Worm (Caenorhabditis elegans) whole organism, early embryonic: Measurements from ENCODE around the gene C34H4.2.

Source experiments
- B0310.2 ChIP-seq: sonication (generic microtip); optimal IDR thresholded peaks from 2 replicates; lab custom pipeline; 2016; ENCODE audit warnings: mild to moderate bottlenecking, missing genetic modification characterization, missing compliant biosample characterization
- F13C5.2 ChIP-seq: sonication (generic microtip); optimal IDR thresholded peaks from 2 replicates; lab custom pipeline; 2017; ENCODE audit warnings: mild to moderate bottlenecking, missing genetic modification characterization, inconsistent platforms, missing compliant biosample characterization
- aly-1 ChIP-seq: sonication (generic microtip); optimal IDR thresholded peaks from 2 replicates; lab custom pipeline; 2016; ENCODE audit warnings: missing genetic modification characterization, missing compliant biosample characterization
- ama-1 ChIP-seq: fragments of 150-350 bp; optimal IDR thresholded peaks from 2 replicates; lab custom pipeline; 2014
- ceh-13 ChIP-seq: fragments of 200-800 bp; sonication (Bioruptor generic); optimal IDR thresholded peaks from 2 replicates; lab custom pipeline; 2018; ENCODE audit warnings: mild to moderate bottlenecking, missing genetic modification characterization, missing compliant biosample characterization
- ceh-36 ChIP-seq: sonication (generic microtip); optimal IDR thresholded peaks from 2 replicates; lab custom pipeline; 2016; ENCODE audit warnings: missing genetic modification characterization, inconsistent platforms, missing compliant biosample characterization
- ets-7 ChIP-seq: sonication (generic microtip); optimal IDR thresholded peaks from 2 replicates; lab custom pipeline; 2016; ENCODE audit warnings: missing genotype, missing genetic modification characterization, missing compliant biosample characterization
- flt-1 ChIP-seq: fragments of 200-800 bp; sonication (Bioruptor generic); IDR thresholded peaks from 2 replicates; pipeline ENCODE4 v1.3.6; 2022; ENCODE audit warnings: missing genetic modification characterization, missing compliant biosample characterization
- hmbx-1 ChIP-seq: sonication (generic microtip); optimal IDR thresholded peaks from 2 replicates; lab custom pipeline; 2016; ENCODE audit warnings: mild to moderate bottlenecking, missing genetic modification characterization, missing compliant biosample characterization
- hmg-4 ChIP-seq: fragments of 200-800 bp; sonication (Bioruptor generic); optimal IDR thresholded peaks from 2 replicates; lab custom pipeline; 2018; ENCODE audit warnings: mild to moderate bottlenecking, missing genetic modification characterization, missing compliant biosample characterization
- hnd-1 ChIP-seq: sonication (generic microtip); optimal IDR thresholded peaks from 2 replicates; lab custom pipeline; 2016; ENCODE audit warnings: missing genetic modification characterization, missing compliant biosample characterization
- pes-1 ChIP-seq: fragments of 200-800 bp; sonication (Bioruptor generic); IDR thresholded peaks from 2 replicates; pipeline ENCODE4 v1.3.6; 2022; ENCODE audit warnings: missing genetic modification reagents, missing genetic modification characterization, missing compliant biosample characterization
- scrt-1 ChIP-seq: fragments of 200-800 bp; sonication (Bioruptor generic); IDR thresholded peaks from 2 replicates; pipeline ENCODE4 v1.3.6; 2022; ENCODE audit warnings: missing genetic modification characterization, missing compliant biosample characterization
- sea-1 ChIP-seq: fragments of 200-800 bp; sonication (Bioruptor generic); conservative IDR thresholded peaks from 2 replicates; pipeline ENCODE4 v1.3.6; 2022; ENCODE audit warnings: missing genetic modification characterization, missing compliant biosample characterization
- tbx-11 ChIP-seq: fragments of 200-800 bp; sonication (Bioruptor generic); IDR thresholded peaks from 2 replicates; pipeline ENCODE4 v1.3.6; 2022; ENCODE audit warnings: missing genetic modification characterization, missing compliant biosample characterization
- tbx-37 ChIP-seq: fragments of 200-800 bp; sonication (Bioruptor generic); conservative IDR thresholded peaks from 2 replicates; pipeline ENCODE4 v1.3.6; 2022; ENCODE audit warnings: missing genetic modification reagents, missing genetic modification characterization, missing compliant biosample characterization
- tra-4 ChIP-seq: sonication (generic microtip); optimal IDR thresholded peaks from 2 replicates; lab custom pipeline; 2017; ENCODE audit warnings: missing genetic modification characterization, missing compliant biosample characterization

Gene C34H4.2

DNA sequence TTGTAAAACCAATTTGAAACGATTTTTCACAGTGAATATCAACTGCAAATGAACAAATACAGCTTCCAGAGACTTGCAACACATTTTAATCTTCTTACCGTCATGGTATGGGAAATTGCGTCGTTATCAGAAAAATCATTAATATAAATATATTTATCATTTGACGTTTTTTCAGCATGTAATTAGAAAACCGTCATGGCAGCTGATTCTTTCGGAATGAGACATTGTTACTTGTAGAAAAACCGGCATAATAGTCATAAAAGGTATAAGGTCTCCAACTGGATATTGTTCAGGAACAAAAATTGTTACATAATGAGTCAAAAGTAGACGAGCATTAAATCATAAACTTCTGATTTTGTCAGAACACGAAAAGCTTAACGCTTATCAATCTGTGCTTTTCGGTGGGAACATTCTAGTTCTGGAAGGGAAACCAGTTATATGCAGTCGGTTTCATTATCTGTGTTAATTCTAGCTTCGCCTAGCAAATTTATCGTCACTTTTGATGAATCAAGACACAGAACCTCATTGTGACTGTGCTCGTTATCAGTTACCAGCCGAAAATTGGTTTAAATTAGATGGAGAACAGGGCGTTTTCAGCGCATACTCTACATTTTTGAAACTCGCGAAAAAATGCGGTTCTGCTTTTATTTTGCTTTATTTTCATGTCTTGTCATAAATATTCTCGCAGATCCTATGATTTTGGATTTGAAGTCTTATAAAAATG is at the start of gene C34H4.2:
Gene C34H4.2 (plus strand): TSS at position 558 of the 724 bp plus-strand sequence.
- no peak for TF ChIP-seq hmg-4
- TF ChIP-seq scrt-1 (GFP tag; lab: Robert Waterston, UW), result no peak
- TF ChIP-seq tra-4 (tag; lab: Kevin White, UChicago), result no peak
- TF ChIP-seq ceh-13 (GFP tag; lab: Kevin White, UChicago), result no peak
- no peak for TF ChIP-seq hnd-1
- no peak for TF ChIP-seq ama-1
- TF ChIP-seq pes-1 (GFP tag; lab: Robert Waterston, UW), result no peak
- TF ChIP-seq sea-1, result no peak
- TF ChIP-seq aly-1 (tag; lab: Kevin White, UChicago), result no peak

ce11 chrIV:1510241-1510640 is 43.3 kb upstream of the C34H4.2 start, which contains the start of gene txt-4:
Gene txt-4 (plus strand): TSS chrIV:1510564.
- TF ChIP-seq sea-1 (no peak), ets-7 (tag; lab: Kevin White, UChicago) (no peak), tra-4 (tag; lab: Kevin White, UChicago) (no peak), ceh-36 (tag; lab: Kevin White, UChicago) (no peak), ceh-13 (GFP tag; lab: Kevin White, UChicago) (no peak), ama-1 (no peak), hmg-4 (no peak)

ce11 chrIV:1512944-1513343 is 40.6 kb upstream of the C34H4.2 start:
- no peak for TF ChIP-seq ceh-13 (GFP tag; lab: Kevin White, UChicago)
- TF ChIP-seq tbx-11, result no peak
- TF ChIP-seq ets-7 (tag; lab: Kevin White, UChicago), result no peak
- no peak for TF ChIP-seq aly-1 (tag; lab: Kevin White, UChicago)
- TF ChIP-seq ceh-36 (tag; lab: Kevin White, UChicago), result no peak
- TF ChIP-seq pes-1 (GFP tag; lab: Robert Waterston, UW), result no peak
- no peak for TF ChIP-seq ama-1
- no peak for TF ChIP-seq hmbx-1 (tag; lab: Kevin White, UChicago)
- TF ChIP-seq scrt-1 (GFP tag; lab: Robert Waterston, UW), result no peak
- TF ChIP-seq flt-1, result no peak
- TF ChIP-seq F13C5.2 (tag; lab: Kevin White, UChicago), result no peak
- no peak for TF ChIP-seq tbx-37 (GFP tag; lab: Robert Waterston, UW)
- no peak for TF ChIP-seq B0310.2 (tag; lab: Kevin White, UChicago)
- no peak for TF ChIP-seq sea-1
- no peak for TF ChIP-seq tra-4 (tag; lab: Kevin White, UChicago)
- TF ChIP-seq hnd-1, result no peak
- no peak for TF ChIP-seq hmg-4

DNA sequence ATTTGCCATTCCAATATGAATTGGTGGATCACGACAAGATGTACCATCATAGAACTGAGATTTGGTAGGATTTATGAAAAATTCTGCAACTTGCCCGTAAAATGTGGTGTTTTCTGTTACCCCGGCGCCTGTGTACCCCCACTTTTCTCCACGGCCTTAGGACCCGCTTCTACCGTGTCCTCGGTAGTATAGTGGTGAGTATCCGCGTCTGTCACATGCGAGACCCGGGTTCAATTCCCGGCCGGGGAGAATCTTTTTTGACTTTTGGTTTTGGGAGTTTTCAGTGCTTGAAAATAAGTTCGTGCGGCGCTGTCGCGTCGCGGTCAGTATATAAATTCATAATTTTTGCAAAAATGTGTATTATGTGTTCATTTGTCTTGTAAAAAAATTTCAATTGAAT is 39.1 kb upstream of the C34H4.2 start:
- peak; percentile 66; the same call in 1 of the 2 replicates for TF ChIP-seq sea-1
- TF ChIP-seq B0310.2 (tag; lab: Kevin White, UChicago), result no peak
- TF ChIP-seq pes-1 (GFP tag; lab: Robert Waterston, UW), result peak; percentile 69
- no peak for TF ChIP-seq F13C5.2 (tag; lab: Kevin White, UChicago)
- no peak for TF ChIP-seq hnd-1
- no peak for TF ChIP-seq ets-7 (tag; lab: Kevin White, UChicago)
- TF ChIP-seq tra-4 (tag; lab: Kevin White, UChicago), result no peak
- 0 out of 2 replicates have a peak, but pooled peaks have one; percentile 56 for TF ChIP-seq scrt-1 (GFP tag; lab: Robert Waterston, UW)
- peak; percentile 72 for TF ChIP-seq tbx-11
- peak; percentile 51 for TF ChIP-seq flt-1

ce11 chrIV:1515891-1516290 is 37.7 kb upstream of the C34H4.2 start:
- TF ChIP-seq pes-1 (GFP tag; lab: Robert Waterston, UW) (no peak), scrt-1 (GFP tag; lab: Robert Waterston, UW) (no peak)

DNA sequence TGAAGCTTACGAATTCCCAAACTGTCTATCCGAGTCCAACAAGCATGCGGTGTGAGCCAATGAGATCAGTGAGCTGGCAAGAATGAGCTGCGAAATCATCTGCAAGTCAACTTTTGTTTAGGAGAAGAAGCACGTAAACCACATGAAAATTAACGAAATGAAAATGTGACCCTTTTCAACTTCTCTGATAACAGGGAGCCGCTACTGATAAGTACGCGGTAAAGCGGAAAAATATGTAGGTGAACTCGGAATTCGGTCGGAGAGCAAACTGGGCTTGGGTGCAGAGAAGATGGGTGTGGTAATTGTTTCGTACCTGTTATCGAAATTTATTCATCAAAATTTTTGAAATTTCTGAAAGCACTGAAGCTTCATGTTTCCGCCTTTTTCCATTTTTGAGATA is 37.0 kb upstream of the C34H4.2 start, which contains the start of gene clec-172:
Gene clec-172 (minus strand): TSS at position 101 of the 400 bp plus-strand sequence.
- TF ChIP-seq scrt-1 (GFP tag; lab: Robert Waterston, UW) (no peak), hmbx-1 (tag; lab: Kevin White, UChicago) (no peak), hmg-4 (no peak), flt-1 (no peak), sea-1 (no peak), F13C5.2 (tag; lab: Kevin White, UChicago) (no peak), aly-1 (tag; lab: Kevin White, UChicago) (no peak), hnd-1 (no peak)

- TF ChIP-seq flt-1, result no peak
- TF ChIP-seq ets-7 (tag; lab: Kevin White, UChicago), result no peak
These were observed 32.3 kb upstream of the C34H4.2 start, which contains the start of gene K03H6.4 for ce11 chrIV:1521224-1521623. Gene K03H6.4 (minus strand): TSS chrIV:1521324.

ce11 chrIV:1522358-1522757 is 31.2 kb upstream of the C34H4.2 start:
- TF ChIP-seq sea-1, result no peak
- TF ChIP-seq hnd-1, result no peak
- TF ChIP-seq ceh-36 (tag; lab: Kevin White, UChicago), result no peak
- TF ChIP-seq B0310.2 (tag; lab: Kevin White, UChicago), result no peak
- TF ChIP-seq pes-1 (GFP tag; lab: Robert Waterston, UW), result no peak
- TF ChIP-seq flt-1, result no peak
- TF ChIP-seq scrt-1 (GFP tag; lab: Robert Waterston, UW), result no peak
- TF ChIP-seq ets-7 (tag; lab: Kevin White, UChicago), result no peak
- TF ChIP-seq ama-1, result no peak
- no peak for TF ChIP-seq aly-1 (tag; lab: Kevin White, UChicago)
- TF ChIP-seq hmbx-1 (tag; lab: Kevin White, UChicago), result no peak
- no peak for TF ChIP-seq ceh-13 (GFP tag; lab: Kevin White, UChicago)
- TF ChIP-seq hmg-4, result no peak
- no peak for TF ChIP-seq tbx-37 (GFP tag; lab: Robert Waterston, UW)
- TF ChIP-seq F13C5.2 (tag; lab: Kevin White, UChicago), result no peak
- TF ChIP-seq tra-4 (tag; lab: Kevin White, UChicago), result no peak
